Fruit fly (Drosophila melanogaster): ENCODE results near the gene CG6836.

- TF ChIP-seq D1 (tag; optimal IDR thresholded peaks at IDR 0.05), result no peak
- no peak for TF ChIP-seq CG12605 (GFP tag; IDR thresholded peaks at IDR 0.05)
- TF ChIP-seq CG15710 (tag; optimal IDR thresholded peaks at IDR 0.05), result no peak
- TF ChIP-seq CG10348 (GFP tag; IDR thresholded peaks at IDR 0.05), result no peak
- no peak for TF ChIP-seq fd96Ca (GFP tag; IDR thresholded peaks at IDR 0.05)
- TF ChIP-seq CG9948 (tag; optimal IDR thresholded peaks at IDR 0.05), result no peak
- no peak for TF ChIP-seq CG32121 (GFP tag; IDR thresholded peaks at IDR 0.05)
- no peak for TF ChIP-seq rn (GFP tag; IDR thresholded peaks at IDR 0.05)
- no peak for TF ChIP-seq CG17806 (tag; optimal IDR thresholded peaks at IDR 0.05)
- no peak for TF ChIP-seq CG8301 (tag; optimal IDR thresholded peaks at IDR 0.05)
- TF ChIP-seq Pif1A (GFP tag; optimal IDR thresholded peaks at IDR 0.05), result no peak
- 0 out of 3 replicates have a peak, but pooled peaks have one; percentile 42 for TF ChIP-seq CG4496 (GFP tag; IDR thresholded peaks at IDR 0.05)
- no peak for TF ChIP-seq CG8159 (tag; optimal IDR thresholded peaks at IDR 0.05)
These were observed 42.4 kb downstream of the CG6836 start for dm6 chr3L:18992820-18993219.

Data from whole organism, pupa.